Fruit fly (Drosophila melanogaster) whole organism, embryonic: ENCODE measurements around the gene Mocs1.

ENCODE experiments used
- Ada2b ChIP-seq: fragments of 200-800 bp; sonication (Bioruptor generic); IDR thresholded peaks from 2 replicates; pipeline ENCODE4 v1.3.6; 2022; ENCODE audit warnings: missing biosample characterization, missing genetic modification characterization
- B-H1 ChIP-seq: fragments of 200-800 bp; sonication (Bioruptor generic); IDR thresholded peaks from 3 replicates; pipeline ENCODE4 v1.3.6; 2022; ENCODE audit warnings: missing biosample characterization, missing genetic modification characterization
- Blimp-1 ChIP-seq: fragments of 200-800 bp; sonication (Bioruptor generic); optimal IDR thresholded peaks from 3 replicates; lab custom pipeline; 2018; ENCODE audit warnings: missing biosample characterization, missing genetic modification characterization, mild to moderate bottlenecking, moderate library complexity, missing genetic modification reagents
- CG10654 ChIP-seq: fragments of 200-800 bp; sonication (Bioruptor generic); optimal IDR thresholded peaks from 2 replicates; lab custom pipeline; 2016; ENCODE audit warnings: missing biosample characterization, missing genetic modification characterization
- CG10979 ChIP-seq: fragments of 200-800 bp; sonication (Bioruptor generic); optimal IDR thresholded peaks from 2 replicates; lab custom pipeline; 2018; ENCODE audit warnings: missing biosample characterization, mild to moderate bottlenecking, missing genetic modification characterization, moderate library complexity
- CG11504 ChIP-seq: fragments of 200-800 bp; sonication (Bioruptor generic); optimal IDR thresholded peaks from 3 replicates; lab custom pipeline; 2019; ENCODE audit warnings: missing biosample characterization, mild to moderate bottlenecking, missing genetic modification characterization, moderate library complexity
- CG11723 ChIP-seq: fragments of 200-800 bp; sonication (Bioruptor generic); optimal IDR thresholded peaks from 2 replicates; lab custom pipeline; 2017; ENCODE audit warnings: missing biosample characterization, mild to moderate bottlenecking, missing genetic modification characterization
- CG13296 ChIP-seq: fragments of 200-800 bp; sonication (Bioruptor generic); optimal IDR thresholded peaks from 3 replicates; lab custom pipeline; 2018; ENCODE audit warnings: missing biosample characterization, mild to moderate bottlenecking, missing genetic modification characterization
- CG1603 ChIP-seq: fragments of 200-800 bp; sonication (Bioruptor generic); optimal IDR thresholded peaks from 2 replicates; lab custom pipeline; 2019; ENCODE audit warnings: missing biosample characterization, mild to moderate bottlenecking, missing genetic modification characterization, moderate library complexity
- CG16779 ChIP-seq: fragments of 200-800 bp; sonication (Bioruptor generic); IDR thresholded peaks from 2 replicates; pipeline ENCODE4 v1.3.6; 2022; ENCODE audit warnings: missing biosample characterization, missing genetic modification characterization
- CG17359 ChIP-seq: fragments of 200-800 bp; sonication (Bioruptor generic); optimal IDR thresholded peaks from 3 replicates; lab custom pipeline; 2018; ENCODE audit warnings: missing biosample characterization, mild to moderate bottlenecking, missing genetic modification characterization, moderate library complexity
- CG1832 ChIP-seq: fragments of 200-800 bp; sonication (Bioruptor generic); optimal IDR thresholded peaks from 2 replicates; lab custom pipeline; 2017; ENCODE audit warnings: missing biosample characterization, mild to moderate bottlenecking, missing genetic modification characterization, inconsistent platforms
- CG2889 ChIP-seq: fragments of 200-800 bp; sonication (Bioruptor generic); IDR thresholded peaks from 3 replicates; pipeline ENCODE4 v1.3.6; 2022; ENCODE audit warnings: missing biosample characterization, missing genetic modification characterization
- CG34422 ChIP-seq: fragments of 200-800 bp; sonication (Bioruptor generic); IDR thresholded peaks from 3 replicates; pipeline ENCODE4 v1.3.6; 2022; ENCODE audit warnings: missing biosample characterization, missing genetic modification characterization
- CG4854 ChIP-seq: fragments of 200-800 bp; sonication (Bioruptor generic); optimal IDR thresholded peaks from 2 replicates; lab custom pipeline; 2016; ENCODE audit warnings: missing biosample characterization, missing genetic modification characterization, inconsistent platforms
- CG6765 ChIP-seq: fragments of 200-800 bp; sonication (Bioruptor generic); optimal IDR thresholded peaks from 3 replicates; lab custom pipeline; 2017; ENCODE audit warnings: missing biosample characterization, mild to moderate bottlenecking, missing genetic modification characterization
- CG6813 ChIP-seq: fragments of 200-800 bp; sonication (Bioruptor generic); optimal IDR thresholded peaks from 2 replicates; lab custom pipeline; 2017; ENCODE audit warnings: missing biosample characterization, missing genetic modification characterization, mild to moderate bottlenecking, moderate library complexity, missing genetic modification reagents
- CG8924 ChIP-seq: fragments of 200-800 bp; optimal IDR thresholded peaks from 3 replicates; lab custom pipeline; 2019; ENCODE audit warnings: missing biosample characterization, mild to moderate bottlenecking, missing genetic modification characterization, moderate library complexity
- CG9609 ChIP-seq: fragments of 200-800 bp; sonication (Bioruptor generic); optimal IDR thresholded peaks from 3 replicates; lab custom pipeline; 2016; ENCODE audit warnings: missing biosample characterization, missing genetic modification characterization
- CoRest ChIP-seq: fragments of 200-800 bp; sonication (Bioruptor generic); optimal IDR thresholded peaks from 3 replicates; lab custom pipeline; 2018; ENCODE audit warnings: missing biosample characterization, mild to moderate bottlenecking, missing genetic modification characterization, moderate library complexity
- Dbx ChIP-seq: fragments of 200-800 bp; sonication (Bioruptor generic); IDR thresholded peaks from 3 replicates; pipeline ENCODE4 v1.3.6; 2022; ENCODE audit warnings: missing biosample characterization, missing genetic modification characterization
- Fer2 ChIP-seq: fragments of 200-800 bp; sonication (Bioruptor generic); optimal IDR thresholded peaks from 2 replicates; lab custom pipeline; 2018; ENCODE audit warnings: missing biosample characterization, mild to moderate bottlenecking, missing genetic modification characterization, moderate library complexity
- Fer3 ChIP-seq: fragments of 200-800 bp; sonication (Bioruptor generic); optimal IDR thresholded peaks from 2 replicates; lab custom pipeline; 2018; ENCODE audit warnings: missing biosample characterization, mild to moderate bottlenecking, missing genetic modification characterization, moderate library complexity
- HHEX ChIP-seq: fragments of 200-800 bp; sonication (Bioruptor generic); optimal IDR thresholded peaks from 3 replicates; lab custom pipeline; 2017; ENCODE audit warnings: missing biosample characterization, mild to moderate bottlenecking, missing genetic modification characterization, missing genetic modification reagents
- Hey ChIP-seq: fragments of 200-800 bp; sonication (Bioruptor generic); optimal IDR thresholded peaks from 3 replicates; lab custom pipeline; 2018; ENCODE audit warnings: missing biosample characterization, mild to moderate bottlenecking, missing genetic modification characterization
- Hmr ChIP-seq: fragments of 200-800 bp; sonication (Bioruptor generic); optimal IDR thresholded peaks from 3 replicates; lab custom pipeline; 2017; ENCODE audit warnings: mild to moderate bottlenecking, missing biosample characterization, missing genetic modification reagents, missing genetic modification characterization
- Mrtf ChIP-seq: fragments of 200-800 bp; sonication (Bioruptor generic); IDR thresholded peaks from 3 replicates; pipeline ENCODE4 v1.3.6; 2022; ENCODE audit warnings: missing biosample characterization, missing genetic modification characterization
- PHDP ChIP-seq: fragments of 200-800 bp; sonication (Bioruptor generic); optimal IDR thresholded peaks from 3 replicates; lab custom pipeline; 2018; ENCODE audit warnings: missing biosample characterization, mild to moderate bottlenecking, missing genetic modification characterization, moderate library complexity
- Pdp1 ChIP-seq, 2 experiments: fragments of 200-800 bp; sonication (Bioruptor generic); optimal IDR thresholded peaks; 3 replicates each; lab custom pipeline; 2016; ENCODE audit warnings: missing biosample characterization in 2 of 2, missing genetic modification characterization in 2 of 2, mild to moderate bottlenecking in 1 of 2, moderate library complexity in 1 of 2
- Sry-δ ChIP-seq: fragments of 200-800 bp; sonication (Bioruptor generic); optimal IDR thresholded peaks from 2 replicates; lab custom pipeline; 2016; ENCODE audit warnings: missing biosample characterization, missing genetic modification characterization
- aop ChIP-seq: fragments of 200-800 bp; sonication (Bioruptor generic); IDR thresholded peaks from 2 replicates; pipeline ENCODE4 v1.3.6; 2022; ENCODE audit warnings: missing biosample characterization, missing genetic modification characterization
- bcd ChIP-seq: fragments of 200-800 bp; sonication (Bioruptor generic); optimal IDR thresholded peaks from 2 replicates; lab custom pipeline; 2017; ENCODE audit warnings: missing biosample characterization, mild to moderate bottlenecking, missing genetic modification characterization
- ci ChIP-seq: fragments of 200-800 bp; sonication (Bioruptor generic); IDR thresholded peaks from 3 replicates; pipeline ENCODE4 v1.3.6; 2022; ENCODE audit warnings: missing biosample characterization, missing genetic modification characterization
- cwo ChIP-seq: fragments of 200-800 bp; sonication (Bioruptor generic); optimal IDR thresholded peaks from 3 replicates; lab custom pipeline; 2017; ENCODE audit warnings: missing biosample characterization, missing genetic modification characterization, mild to moderate bottlenecking, moderate library complexity, missing genetic modification reagents
- dati ChIP-seq: fragments of 200-800 bp; sonication (Bioruptor generic); IDR thresholded peaks from 2 replicates; pipeline ENCODE4 v1.3.6; 2022; ENCODE audit warnings: missing biosample characterization, missing genetic modification characterization
- fd3F ChIP-seq: fragments of 200-800 bp; sonication (Bioruptor generic); optimal IDR thresholded peaks from 2 replicates; lab custom pipeline; 2018; ENCODE audit warnings: missing biosample characterization, mild to moderate bottlenecking, missing genetic modification characterization, moderate library complexity
- fd64A ChIP-seq: fragments of 200-800 bp; sonication (Bioruptor generic); optimal IDR thresholded peaks from 3 replicates; lab custom pipeline; 2018; ENCODE audit warnings: missing biosample characterization, mild to moderate bottlenecking, missing genetic modification characterization
- grau ChIP-seq: fragments of 200-800 bp; optimal IDR thresholded peaks from 3 replicates; lab custom pipeline; 2019; ENCODE audit warnings: missing biosample characterization, mild to moderate bottlenecking, missing genetic modification characterization, moderate library complexity
- grn ChIP-seq: fragments of 200-800 bp; sonication (Bioruptor generic); optimal IDR thresholded peaks from 3 replicates; lab custom pipeline; 2017; ENCODE audit warnings: missing biosample characterization, missing genetic modification characterization
- gro ChIP-seq: fragments of 200-800 bp; sonication (Bioruptor generic); optimal IDR thresholded peaks from 2 replicates; lab custom pipeline; 2016; ENCODE audit warnings: missing biosample characterization, missing genetic modification characterization
- inv ChIP-seq: fragments of 200-800 bp; sonication (Bioruptor generic); IDR thresholded peaks from 2 replicates; pipeline ENCODE4 v1.3.6; 2022; ENCODE audit warnings: missing biosample characterization, missing genetic modification characterization; ENCODE audit not compliant: partially characterized antibody
- mirr ChIP-seq: fragments of 200-800 bp; sonication (Bioruptor generic); optimal IDR thresholded peaks from 3 replicates; lab custom pipeline; 2018; ENCODE audit warnings: missing biosample characterization, mild to moderate bottlenecking, missing genetic modification characterization
- onecut ChIP-seq: fragments of 200-800 bp; sonication (Bioruptor generic); IDR thresholded peaks from 2 replicates; pipeline ENCODE4 v1.3.6; 2022; ENCODE audit warnings: missing biosample characterization, missing genetic modification characterization
- org-1 ChIP-seq: fragments of 200-800 bp; sonication (Bioruptor generic); optimal IDR thresholded peaks from 2 replicates; lab custom pipeline; 2017; ENCODE audit warnings: missing biosample characterization, missing genetic modification characterization
- p53 ChIP-seq: fragments of 200-800 bp; sonication (Bioruptor generic); optimal IDR thresholded peaks from 2 replicates; lab custom pipeline; 2016; ENCODE audit warnings: missing biosample characterization, missing genetic modification characterization
- peb ChIP-seq: fragments of 200-800 bp; sonication (Bioruptor generic); IDR thresholded peaks from 2 replicates; pipeline ENCODE4 v1.3.6; 2022; ENCODE audit warnings: missing biosample characterization, missing genetic modification characterization
- sc ChIP-seq, 3 experiments: fragments of >200 bp in 2 of 3; fragments of 200-800 bp in 1 of 3; sonication (Bioruptor generic) in 1 of 3; optimal IDR thresholded peaks; 2 replicates in 2 of 3; 3 replicates in 1 of 3; lab custom pipeline; 2017; ENCODE audit warnings: mild to moderate bottlenecking in 1 of 3, missing biosample characterization in 1 of 3, missing genetic modification characterization in 1 of 3, missing genetic modification reagents in 1 of 3
- trh ChIP-seq: fragments of 200-800 bp; sonication (Bioruptor generic); optimal IDR thresholded peaks from 2 replicates; lab custom pipeline; 2016; ENCODE audit warnings: missing biosample characterization, missing genetic modification characterization
- twi ChIP-seq: fragments of 200-800 bp; optimal IDR thresholded peaks from 2 replicates; lab custom pipeline; 2019; ENCODE audit warnings: missing biosample characterization, mild to moderate bottlenecking, missing genetic modification characterization, moderate library complexity
- wek ChIP-seq: fragments of 200-800 bp; sonication (Bioruptor generic); optimal IDR thresholded peaks from 3 replicates; lab custom pipeline; 2018; ENCODE audit warnings: missing biosample characterization, mild to moderate bottlenecking, missing genetic modification characterization, moderate library complexity

The Mocs1 gene

dm6 chr3L:11049414-11049813 is 20.9 kb upstream of the Mocs1 start (continued):
- TF ChIP-seq CG2889 (GFP tag; lab: Robert Waterston, UW) (no peak), PHDP (peak; percentile 12), sc (optimal IDR thresholded peaks at IDR 0.05; lab: Kevin White, UChicago) (no peak), sc (GFP tag; optimal IDR thresholded peaks at IDR 0.05; lab: Kevin White, UChicago) (no peak), CG10654 (GFP tag; lab: Kevin White, UChicago) (no peak), peb (no peak), CoRest (tag; lab: Kevin White, UChicago) (no peak), Hey (tag; lab: Kevin White, UChicago) (peak; percentile 64), inv (GFP tag; lab: Robert Waterston, UW) (no peak), Sry-δ (GFP tag; lab: Kevin White, UChicago) (no peak), ci (GFP tag; lab: Robert Waterston, UW) (peak; percentile 36; the same call in 1 of the 3 replicates), Fer3 (tag; lab: Kevin White, UChicago) (peak; percentile 31), Ada2b (GFP tag; lab: Robert Waterston, UW) (no peak), CG17359 (tag; lab: Kevin White, UChicago) (peak; percentile 24), wek (GFP tag; lab: Kevin White, UChicago) (peak; percentile 37), Hmr (GFP tag; lab: Kevin White, UChicago) (peak; percentile 62), cwo (GFP tag; lab: Kevin White, UChicago) (peak; percentile 8), p53 (no peak), fd64A (GFP tag; lab: Kevin White, UChicago) (peak; percentile 18), CG9609 (no peak), HHEX (GFP tag; lab: Kevin White, UChicago) (peak; percentile 70), bcd (GFP tag; lab: Kevin White, UChicago) (no peak), CG6765 (GFP tag; lab: Kevin White, UChicago) (peak; percentile 72), onecut (no peak), twi (tag; lab: Kevin White, UChicago) (no peak), org-1 (GFP tag; lab: Kevin White, UChicago) (peak; percentile 9), CG10979 (tag; lab: Kevin White, UChicago) (no peak), CG11504 (no peak), trh (GFP tag; lab: Kevin White, UChicago) (no peak), dati (no peak), CG1603 (no peak), CG8924 (tag; lab: Kevin White, UChicago) (no peak), CG11723 (GFP tag; lab: Kevin White, UChicago) (no peak), fd3F (GFP tag; lab: Kevin White, UChicago) (peak; percentile 18), CG16779 (GFP tag; lab: Robert Waterston, UW) (peak; percentile 59; the same call in 1 of the 2 replicates), Fer2 (peak; percentile 5), Dbx (GFP tag; lab: Robert Waterston, UW) (0 out of 3 replicates have a peak, but pooled peaks have one; percentile 47), aop (GFP tag; lab: Robert Waterston, UW) (0 out of 2 replicates have a peak, but pooled peaks have one; percentile 8), grn (peak; percentile 40), CG34422 (GFP tag; lab: Robert Waterston, UW) (no peak), Blimp-1 (GFP tag; lab: Kevin White, UChicago) (no peak), Pdp1 (GFP tag; optimal IDR thresholded peaks at IDR 0.05; lab: Kevin White, UChicago) (peak in 1 of 2 experiments; percentile 58), CG4854 (GFP tag; lab: Kevin White, UChicago) (no peak), B-H1 (GFP tag; lab: Robert Waterston, UW) (no peak), CG13296 (GFP tag; lab: Kevin White, UChicago) (peak; percentile 86), Mrtf (GFP tag; lab: Robert Waterston, UW) (0 out of 3 replicates have a peak, but pooled peaks have one; percentile 24), grau (tag; lab: Kevin White, UChicago) (peak; percentile 5), mirr (GFP tag; lab: Kevin White, UChicago) (peak; percentile 3), CG1832 (GFP tag; lab: Kevin White, UChicago) (no peak), gro (peak; percentile 55), CG6813 (GFP tag; lab: Kevin White, UChicago) (peak; percentile 61)
